Fruit fly (Drosophila melanogaster): ENCODE results near the gene VhaM9.7-c.

DNA sequence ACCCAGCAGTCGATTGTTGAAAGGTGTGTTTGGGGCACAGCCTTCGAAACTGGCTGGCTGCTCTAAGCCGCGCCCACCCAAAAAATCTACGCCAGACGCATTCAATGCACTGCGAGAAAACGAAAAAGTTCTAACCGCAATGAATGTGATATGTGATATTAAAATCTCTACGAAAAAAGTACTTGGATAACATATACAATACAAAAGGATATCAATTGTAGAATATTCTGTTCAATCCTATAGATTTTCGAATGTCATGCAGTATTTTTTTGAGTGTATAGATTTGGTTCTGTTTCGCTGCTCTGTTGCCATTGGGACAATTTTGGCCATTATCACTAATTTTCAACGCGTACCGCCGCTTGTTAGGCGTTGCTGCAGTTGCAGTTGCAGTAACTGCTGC, 23.1 kb upstream of the VhaM9.7-c start:
- TF ChIP-seq ttk (optimal IDR thresholded peaks at IDR 0.05) (no peak), psq (optimal IDR thresholded peaks at IDR 0.05) (no peak)
